Worm (Caenorhabditis elegans) whole organism, late embryonic: Measurements from ENCODE around the gene F56A8.5.

Experiments
- F13H6.1 ChIP-seq: sonication (generic microtip); optimal IDR thresholded peaks from 2 replicates; lab custom pipeline; 2016; ENCODE audit warnings: missing genetic modification characterization, missing compliant biosample characterization
- T23F11.4 ChIP-seq: fragments of 200-800 bp; sonication (Bioruptor generic); optimal IDR thresholded peaks from 2 replicates; lab custom pipeline; 2018; ENCODE audit warnings: mild to moderate bottlenecking, missing genetic modification characterization, missing compliant biosample characterization
- ama-1 ChIP-seq: fragments of 150-350 bp; optimal IDR thresholded peaks from 2 replicates; lab custom pipeline; 2014
- ceh-18 ChIP-seq: sonication (generic microtip); optimal IDR thresholded peaks from 2 replicates; lab custom pipeline; 2016; ENCODE audit warnings: missing genetic modification characterization, missing compliant biosample characterization
- ceh-22 ChIP-seq: sonication (generic microtip); optimal IDR thresholded peaks from 2 replicates; lab custom pipeline; 2017; ENCODE audit warnings: missing biosample characterization, missing genetic modification characterization
- elt-2 ChIP-seq: sonication (generic microtip); optimal IDR thresholded peaks from 2 replicates; lab custom pipeline; 2016; ENCODE audit warnings: missing genetic modification reagents, missing genetic modification characterization, missing compliant biosample characterization
- hlh-8 ChIP-seq: sonication (generic microtip); optimal IDR thresholded peaks from 2 replicates; lab custom pipeline; 2016; ENCODE audit warnings: missing genotype, missing genetic modification characterization, missing compliant biosample characterization
- lim-6 ChIP-seq: sonication (generic microtip); optimal IDR thresholded peaks from 2 replicates; lab custom pipeline; 2016; ENCODE audit warnings: missing genetic modification characterization, missing compliant biosample characterization
- nhr-11 ChIP-seq: fragments of 150-350 bp; optimal IDR thresholded peaks from 2 replicates; lab custom pipeline; 2014; ENCODE audit warnings: missing biosample characterization, missing genetic modification characterization
- sox-4 ChIP-seq: sonication (generic microtip); optimal IDR thresholded peaks from 2 replicates; lab custom pipeline; 2017; ENCODE audit warnings: mild to moderate bottlenecking, missing genetic modification characterization, inconsistent platforms, missing compliant biosample characterization

DNA sequence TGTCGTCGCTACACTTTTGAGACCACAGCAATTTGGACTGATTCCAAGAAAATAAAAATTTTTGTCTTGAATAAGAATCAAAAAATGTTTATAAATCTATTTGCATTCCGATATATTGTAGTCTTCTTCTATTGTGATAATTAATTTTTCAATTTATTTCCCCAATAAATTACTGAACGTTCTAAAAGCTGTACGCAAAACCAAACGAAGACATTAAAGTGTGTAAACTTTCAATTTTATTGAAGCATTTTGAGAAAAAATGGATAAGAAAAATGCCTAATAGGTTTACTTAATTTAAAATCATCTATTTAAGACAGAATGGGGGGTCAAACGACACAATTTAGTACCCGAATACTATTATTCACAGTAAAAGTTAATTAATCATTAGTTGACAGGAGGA lies 36.9 kb downstream of the F56A8.5 start:
- TF ChIP-seq nhr-11 (no peak), elt-2 (tag; lab: Kevin White, UChicago) (no peak), ceh-18 (no peak), ama-1 (no peak), hlh-8 (tag; lab: Kevin White, UChicago) (no peak), ceh-22 (no peak), F13H6.1 (tag; lab: Kevin White, UChicago) (no peak), T23F11.4 (GFP tag; lab: Kevin White, UChicago) (no peak), sox-4 (tag; lab: Kevin White, UChicago) (no peak), lim-6 (tag; lab: Kevin White, UChicago) (no peak)
